Fruit fly (Drosophila melanogaster) whole organism, embryonic: ENCODE measurements around the gene Cad99C.

ENCODE experiments used
- CG10147 ChIP-seq: fragments of 200-800 bp; sonication (Bioruptor generic); optimal IDR thresholded peaks from 2 replicates; lab custom pipeline; 2019; ENCODE audit warnings: missing biosample characterization, mild to moderate bottlenecking, missing genetic modification characterization, moderate library complexity
- CG3847 ChIP-seq: fragments of 200-800 bp; sonication (Bioruptor generic); IDR thresholded peaks from 2 replicates; pipeline ENCODE4 v1.3.6; 2022; ENCODE audit warnings: missing biosample characterization, missing genetic modification characterization
- Spps ChIP-seq: fragments of 200-800 bp; sonication (Bioruptor generic); optimal IDR thresholded peaks from 2 replicates; lab custom pipeline; 2018; ENCODE audit warnings: missing biosample characterization, mild to moderate bottlenecking, missing genetic modification characterization
- dm ChIP-seq: fragments of 200-800 bp; sonication (Bioruptor generic); optimal IDR thresholded peaks from 3 replicates; lab custom pipeline; 2016; ENCODE audit warnings: missing biosample characterization, missing genetic modification characterization
- lmd ChIP-seq: fragments of 200-800 bp; sonication (Bioruptor generic); IDR thresholded peaks from 2 replicates; pipeline ENCODE4 v1.3.6; 2022; ENCODE audit warnings: missing biosample characterization, missing genetic modification characterization
- pan ChIP-seq, 4 experiments: fragments of >200 bp in 3 of 4; fragments of 200-800 bp in 1 of 4; sonication (Bioruptor generic) in 1 of 4; optimal IDR thresholded peaks in 3 of 4; IDR thresholded peaks in 1 of 4; 2 replicates each; pipeline versions ENCODE4 v1.3.6 to Lab custom; 2017 to 2022; ENCODE audit warnings: missing biosample characterization in 2 of 4, missing genetic modification characterization in 2 of 4, mixed read lengths in 1 of 4
- slbo ChIP-seq: fragments of 200-800 bp; sonication (Bioruptor generic); IDR thresholded peaks from 2 replicates; pipeline ENCODE4 v1.3.6; 2022; ENCODE audit warnings: missing biosample characterization, missing genetic modification characterization

DNA sequence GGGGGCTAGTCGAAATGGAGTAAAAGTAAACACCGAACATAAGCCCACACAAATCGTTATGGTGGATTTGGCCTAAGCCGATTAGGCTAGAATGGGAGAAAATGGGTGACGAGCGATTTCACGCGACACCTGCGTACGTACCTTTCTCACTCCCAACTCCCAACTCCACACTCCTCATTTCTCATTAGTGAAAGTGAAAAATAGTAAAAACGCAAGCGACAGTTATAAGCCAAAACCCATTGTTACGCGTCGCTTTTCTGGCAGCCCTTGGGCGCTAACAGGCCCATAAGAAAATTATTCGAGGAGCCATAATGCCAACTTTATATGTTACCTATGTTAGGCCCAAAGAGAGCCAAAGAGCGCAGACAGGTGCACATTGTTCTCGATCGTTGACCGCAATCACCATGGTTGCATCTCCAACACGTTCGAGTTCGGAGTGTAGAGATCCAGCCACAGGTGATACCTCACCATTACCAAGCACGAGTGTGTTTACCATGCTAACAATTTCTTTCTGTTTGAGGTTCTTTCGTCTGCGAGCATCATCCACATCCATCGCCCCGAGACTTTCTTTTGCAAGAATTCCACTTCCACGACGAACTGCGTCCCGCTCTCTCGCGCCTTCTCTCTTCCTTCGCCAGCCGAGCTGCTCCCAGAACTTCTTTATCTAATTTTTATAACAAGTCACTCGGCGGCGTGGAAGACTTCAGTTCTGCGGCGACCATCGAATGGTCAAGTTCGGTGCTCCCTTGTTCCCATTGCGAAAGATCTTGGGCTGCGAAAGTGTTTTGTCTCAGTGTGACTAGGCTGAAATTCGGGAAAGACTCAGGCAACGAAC is 22.8 kb upstream of the Cad99C start, which contains the start of gene neo:
- TF ChIP-seq dm (GFP tag; lab: Kevin White, UChicago) (no peak), lmd (GFP tag; lab: Robert Waterston, UW) (no peak), Spps (no peak), slbo (GFP tag; lab: Robert Waterston, UW) (no peak), CG3847 (no peak), CG10147 (GFP tag; lab: Kevin White, UChicago) (no peak), pan (optimal IDR thresholded peaks at IDR 0.05; lab: Kevin White, UChicago) (no peak), pan (GFP tag; optimal IDR thresholded peaks at IDR 0.05 in 1 of 2, IDR thresholded peaks at IDR 0.05 in 1 of 2) (no peak)
